Worm (Caenorhabditis elegans): ENCODE measurements around the gene pqn-80.

Gene pqn-80

ce11 chrIII:12616990-12617393 lies 9.4 kb upstream of the pqn-80 start (continued):
- no peak for TF ChIP-seq egl-44 (GFP tag; IDR thresholded peaks at IDR 0.05)
- TF ChIP-seq zim-3 (tag; optimal IDR thresholded peaks at IDR 0.05), result no peak
- TF ChIP-seq B0336.3 (GFP tag; IDR thresholded peaks at IDR 0.05), result peak; percentile 24; the same call in 1 of the 2 replicates
- TF ChIP-seq D2030.7 (GFP tag; IDR thresholded peaks at IDR 0.05), result no peak
- TF ChIP-seq nfya-2 (GFP tag; IDR thresholded peaks at IDR 0.05), result no peak
- no peak for TF ChIP-seq F22D6.2 (tag; optimal IDR thresholded peaks at IDR 0.05)
- TF ChIP-seq somi-1 (GFP tag; optimal IDR thresholded peaks at IDR 0.05), result no peak
- no peak; the same call in 1 of the 2 replicates for TF ChIP-seq C06A6.2 (GFP tag; conservative IDR thresholded peaks at IDR 0.05)
- TF ChIP-seq mcd-1 (GFP tag; IDR thresholded peaks at IDR 0.05), result peak; percentile 43; the same call in 1 of the 2 replicates
- TF ChIP-seq ztf-28 (GFP tag; IDR thresholded peaks at IDR 0.05), result no peak
- no peak for TF ChIP-seq F33H1.4 (GFP tag; IDR thresholded peaks at IDR 0.05)
- TF ChIP-seq Y53G8AR.9 (GFP tag; conservative IDR thresholded peaks at IDR 0.05), result no peak
- TF ChIP-seq zfh-2 (GFP tag; conservative IDR thresholded peaks at IDR 0.05), result no peak
- no peak for TF ChIP-seq Y79H2A.3 (GFP tag; conservative IDR thresholded peaks at IDR 0.05)
- no peak for TF ChIP-seq ets-4 (GFP tag; optimal IDR thresholded peaks at IDR 0.05)
- no peak for TF ChIP-seq snpc-4 (GFP tag; optimal IDR thresholded peaks at IDR 0.05)
- peak in 2 of 4 experiments; percentile 17 to 44 for TF ChIP-seq snpc-4 (tag; optimal IDR thresholded peaks at IDR 0.05)
- TF ChIP-seq dpff-1 (tag; optimal IDR thresholded peaks at IDR 0.05), result no peak
- no peak for TF ChIP-seq rec-8 (tag; optimal IDR thresholded peaks at IDR 0.05)
- TF ChIP-seq nfya-1 (tag; optimal IDR thresholded peaks at IDR 0.05; ENCODE audit: borderline replicate concordance, insufficient read depth), result no peak
- TF ChIP-seq madf-3 (GFP tag; IDR thresholded peaks at IDR 0.05), result no peak
- no peak for TF ChIP-seq attf-3 (GFP tag; conservative IDR thresholded peaks at IDR 0.05)
- TF ChIP-seq B0019.2 (GFP tag; conservative IDR thresholded peaks at IDR 0.05), result no peak
- TF ChIP-seq F39B2.1 (GFP tag; IDR thresholded peaks at IDR 0.05), result no peak
- TF ChIP-seq hlh-12 (tag; optimal IDR thresholded peaks at IDR 0.05), result no peak
- no peak for TF ChIP-seq F52B5.7 (tag; optimal IDR thresholded peaks at IDR 0.05)
- TF ChIP-seq ztf-22 (GFP tag; optimal IDR thresholded peaks at IDR 0.05), result no peak
- TF ChIP-seq ama-1 (optimal IDR thresholded peaks at IDR 0.05), result peak; percentile 41
- TF ChIP-seq ama-1 (GFP tag; optimal IDR thresholded peaks at IDR 0.05), result no peak
- TF ChIP-seq repo-1 (tag; optimal IDR thresholded peaks at IDR 0.05), result no peak
- no peak for TF ChIP-seq F37B4.10 (GFP tag; IDR thresholded peaks at IDR 0.05)
- TF ChIP-seq F57A8.1 (GFP tag; optimal IDR thresholded peaks at IDR 0.05), result no peak
- TF ChIP-seq atf-7 (tag; optimal IDR thresholded peaks at IDR 0.05), result peak; percentile 44
- peak; percentile 52 for TF ChIP-seq madf-10 (tag; optimal IDR thresholded peaks at IDR 0.05)
- 0 out of 2 replicates have a peak, but pooled peaks have one; percentile 19 for TF ChIP-seq egrh-3 (GFP tag; IDR thresholded peaks at IDR 0.05)
- TF ChIP-seq K11D2.4 (GFP tag; IDR thresholded peaks at IDR 0.05), result no peak
- no peak for TF ChIP-seq ceh-79 (tag; optimal IDR thresholded peaks at IDR 0.05)
- no peak for TF ChIP-seq aptf-2 (GFP tag; conservative IDR thresholded peaks at IDR 0.05)
- peak in 1 of 3 experiments; percentile 2 for TF ChIP-seq lin-35 (GFP tag; optimal IDR thresholded peaks at IDR 0.05)
- TF ChIP-seq ztf-3 (GFP tag; optimal IDR thresholded peaks at IDR 0.05), result no peak
- TF ChIP-seq attf-6 (GFP tag; IDR thresholded peaks at IDR 0.05), result no peak
- peak; percentile 43; the same call in 1 of the 2 replicates for TF ChIP-seq cebp-1 (GFP tag; IDR thresholded peaks at IDR 0.05)
- TF ChIP-seq cebp-1 (tag; optimal IDR thresholded peaks at IDR 0.05), result peak; percentile 67
- no peak for TF ChIP-seq snpc-3.4 (tag; optimal IDR thresholded peaks at IDR 0.05)
- TF ChIP-seq ceh-40 (GFP tag; IDR thresholded peaks at IDR 0.05), result no peak
- no peak for TF ChIP-seq sptf-2 (GFP tag; optimal IDR thresholded peaks at IDR 0.05)
- no peak for TF ChIP-seq die-1 (tag; optimal IDR thresholded peaks at IDR 0.05)
- TF ChIP-seq nhr-90 (tag; optimal IDR thresholded peaks at IDR 0.05), result peak; percentile 43
- TF ChIP-seq madf-8 (GFP tag; conservative IDR thresholded peaks at IDR 0.05), result no peak
- TF ChIP-seq hsf-1 (GFP tag; IDR thresholded peaks at IDR 0.05), result 0 out of 2 replicates have a peak, but pooled peaks have one; percentile 41

Data from whole organism, young adult.